Fruit fly (Drosophila melanogaster): ENCODE results near the gene Eig71Ee.

DNA sequence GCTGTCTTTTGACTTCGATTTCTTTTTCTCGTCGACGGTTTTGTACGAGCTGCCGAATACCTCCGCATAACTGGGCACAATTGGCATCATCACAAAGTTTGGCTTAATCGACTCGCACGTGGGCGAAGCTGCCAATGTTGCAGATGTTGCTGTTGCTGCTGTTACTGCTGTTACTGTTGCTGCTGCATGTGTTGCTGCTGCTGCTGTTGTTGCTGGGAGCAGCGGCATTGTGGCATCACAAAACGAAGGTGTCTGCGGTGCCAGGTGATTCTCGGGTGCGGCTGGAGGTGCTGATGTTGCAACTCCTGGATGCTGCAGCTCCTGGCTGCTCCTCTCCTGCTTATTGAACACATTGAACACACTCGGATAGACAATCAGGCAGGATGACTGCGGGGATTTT, 42.1 kb upstream of the Eig71Ee start:
- no peak for TF ChIP-seq CG18262 (tag; optimal IDR thresholded peaks at IDR 0.05)
- TF ChIP-seq fru (optimal IDR thresholded peaks at IDR 0.05), result no peak
- no peak for TF ChIP-seq hkb (optimal IDR thresholded peaks at IDR 0.05)
- TF ChIP-seq hkb (GFP tag; IDR thresholded peaks at IDR 0.05), result no peak
- TF ChIP-seq CG5953 (GFP tag; IDR thresholded peaks at IDR 0.05), result no peak
- no peak for TF ChIP-seq HLH3B (GFP tag; IDR thresholded peaks at IDR 0.05)
